Worm (Caenorhabditis elegans) whole organism, L3 larva: ENCODE data around the gene nrps-1.

Experiments used
- elt-2 ChIP-seq: sonication (generic microtip); optimal IDR thresholded peaks from 2 replicates; lab custom pipeline; 2016; ENCODE audit warnings: missing genetic modification reagents, mild to moderate bottlenecking, missing genetic modification characterization, missing compliant biosample characterization
- fkh-10 ChIP-seq: sonication (generic microtip); optimal IDR thresholded peaks from 2 replicates; lab custom pipeline; 2017; ENCODE audit warnings: missing biosample characterization, missing genetic modification reagents, missing genetic modification characterization
- nhr-11 ChIP-seq: fragments of 150-350 bp; optimal IDR thresholded peaks from 2 replicates; lab custom pipeline; 2014; ENCODE audit warnings: missing biosample characterization, missing genetic modification characterization
- nhr-43 ChIP-seq: sonication (generic microtip); optimal IDR thresholded peaks from 2 replicates; lab custom pipeline; 2016; ENCODE audit warnings: mild to moderate bottlenecking, missing genetic modification characterization, missing compliant biosample characterization; ENCODE audit not compliant: poor library complexity, severe bottlenecking

DNA sequence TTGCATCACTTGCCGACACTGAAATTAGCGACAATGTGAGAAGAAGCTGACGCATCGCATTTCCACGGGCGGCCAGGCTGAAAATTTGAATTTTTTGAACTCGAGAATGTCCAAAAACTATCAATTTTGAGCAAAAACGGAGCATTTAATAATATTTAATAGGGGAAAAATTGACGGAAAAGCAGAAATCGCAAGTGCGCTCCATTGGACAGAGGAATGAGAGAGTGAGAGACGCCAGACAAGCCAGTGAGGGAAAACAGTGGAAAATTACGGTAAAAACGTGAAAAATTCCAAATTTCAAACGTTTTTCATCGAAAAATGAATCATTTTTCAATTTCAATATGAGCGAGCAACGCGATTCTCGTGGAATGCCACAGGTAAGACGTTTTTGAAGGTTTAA is 29.3 kb upstream of the nrps-1 start, which contains the start of the genes Y66D12A.21 and spe-6:
- TF ChIP-seq elt-2 (tag; lab: Kevin White, UChicago) (no peak), nhr-11 (tag; lab: Kevin White, UChicago) (no peak), nhr-43 (tag; lab: Kevin White, UChicago) (no peak), fkh-10 (GFP tag; lab: Kevin White, UChicago) (no peak)
